Fruit fly (Drosophila melanogaster) whole organism, larva: ENCODE measurements around the gene CG10324.

Experiments
- noc ChIP-seq: fragments of 200-800 bp; sonication (Bioruptor generic); optimal IDR thresholded peaks from 3 replicates; lab custom pipeline; 2019; ENCODE audit warnings: missing biosample characterization, mild to moderate bottlenecking, missing genetic modification characterization, moderate library complexity

The CG10324 gene

dm6 chr3R:16599647-16600046 lies 47.2 kb downstream of the CG10324 start:
- no peak for TF ChIP-seq noc
